Worm (Caenorhabditis elegans) whole organism, young adult: ENCODE results near the gene ttr-49.

Experiments used
- Y53F4B.3 ChIP-seq: fragments of 200-800 bp; sonication (Bioruptor generic); IDR thresholded peaks from 2 replicates; pipeline ENCODE4 v1.3.6; 2022; ENCODE audit warnings: missing genetic modification reagents, missing genetic modification characterization, missing compliant biosample characterization
- cebp-2 ChIP-seq: fragments of 200-800 bp; sonication (Bioruptor generic); IDR thresholded peaks from 2 replicates; pipeline ENCODE4 v1.3.6; 2022; ENCODE audit warnings: missing genetic modification characterization, missing compliant biosample characterization
- pbrm-1 ChIP-seq: fragments of 200-800 bp; sonication (Bioruptor generic); IDR thresholded peaks from 2 replicates; pipeline ENCODE4 v1.3.6; 2022; ENCODE audit warnings: missing genetic modification reagents, missing genetic modification characterization, missing compliant biosample characterization
- sptf-2 ChIP-seq: fragments of 200-800 bp; sonication (Bioruptor generic); optimal IDR thresholded peaks from 2 replicates; lab custom pipeline; 2018; ENCODE audit warnings: mild to moderate bottlenecking, missing genetic modification characterization, missing compliant biosample characterization
- unc-62 ChIP-seq: fragments of 150-350 bp; optimal IDR thresholded peaks from 2 replicates; lab custom pipeline; 2014; ENCODE audit warnings: missing biosample characterization, missing genetic modification reagents, missing genetic modification characterization

ce11 chrV:9322886-9323285 lies 33.4 kb downstream of the ttr-49 start, which contains the start of gene tag-153:
- TF ChIP-seq cebp-2 (GFP tag; lab: Robert Waterston, UW) (no peak), sptf-2 (no peak), pbrm-1 (no peak), unc-62 (no peak), Y53F4B.3 (GFP tag; lab: Robert Waterston, UW) (no peak)
